Worm (Caenorhabditis elegans): ENCODE data around the gene C38D4.7.
"Not testable (repeated sequence)": the region's sequence is repeated elsewhere in the genome, so short reads cannot be mapped to it uniquely, and the experiment has no call there.

The C38D4.7 gene

ce11 chrIII:4792560-4793136 is 18.4 kb downstream of the C38D4.7 start, which contains the start of gene mip-1:
Gene mip-1, plus strand, starts transcription at chrIII:4793086.
- TF ChIP-seq unc-62 (GFP tag; optimal IDR thresholded peaks at IDR 0.05) (no peak), bed-3 (GFP tag; optimal IDR thresholded peaks at IDR 0.05) (no peak), nhr-76 (tag; optimal IDR thresholded peaks at IDR 0.05) (no peak), ceh-83 (GFP tag; optimal IDR thresholded peaks at IDR 0.05) (no peak), nhr-12 (tag; optimal IDR thresholded peaks at IDR 0.05) (no peak), ceh-43 (GFP tag; optimal IDR thresholded peaks at IDR 0.05) (no peak), nhr-28 (tag; optimal IDR thresholded peaks at IDR 0.05) (no peak), snpc-4 (tag; optimal IDR thresholded peaks at IDR 0.05) (no peak), ztf-11 (tag; optimal IDR thresholded peaks at IDR 0.05) (no peak), M03D4.4 (tag; optimal IDR thresholded peaks at IDR 0.05) (no peak), ceh-39 (tag; optimal IDR thresholded peaks at IDR 0.05) (no peak)

DNA sequence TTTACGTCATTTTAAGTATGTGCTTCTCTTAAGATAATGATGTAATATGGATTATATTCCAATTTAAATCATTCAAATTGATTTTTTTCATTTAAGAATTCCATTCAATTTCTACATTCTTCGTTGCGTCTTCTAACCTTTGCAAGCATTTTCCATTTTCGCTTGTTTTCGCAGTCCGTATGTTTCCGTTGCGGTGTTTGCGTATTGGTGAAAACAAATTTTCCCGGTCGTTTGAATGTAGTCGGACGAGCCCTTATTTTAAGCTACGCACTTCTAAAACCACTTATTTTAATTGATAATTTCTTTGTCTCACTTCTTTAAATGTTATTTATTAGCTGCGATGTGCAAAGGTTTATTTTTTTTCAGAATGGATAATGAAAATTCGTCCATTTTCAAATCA is 25.4 kb downstream of the C38D4.7 start, which contains the start of gene mel-28:
mel-28 (plus strand) TSS at position 367 of the 400 bp plus-strand sequence.
- TF ChIP-seq elt-1 (tag; optimal IDR thresholded peaks at IDR 0.05; ENCODE audit: borderline replicate concordance, insufficient read depth) (no peak), mab-5 (tag; optimal IDR thresholded peaks at IDR 0.05) (no peak), ceh-43 (GFP tag; optimal IDR thresholded peaks at IDR 0.05) (no peak), unc-120 (tag; optimal IDR thresholded peaks at IDR 0.05; ENCODE audit: poor library complexity, severe bottlenecking) (no peak), hlh-1 (tag; optimal IDR thresholded peaks at IDR 0.05) (no peak), unc-62 (GFP tag; optimal IDR thresholded peaks at IDR 0.05) (no peak), ceh-83 (GFP tag; optimal IDR thresholded peaks at IDR 0.05) (no peak), mep-1 (tag; optimal IDR thresholded peaks at IDR 0.05) (no peak), elt-3 (tag; optimal IDR thresholded peaks at IDR 0.05) (no peak), blmp-1 (tag; optimal IDR thresholded peaks at IDR 0.05) (no peak), flh-1 (GFP tag; optimal IDR thresholded peaks at IDR 0.05) (no peak), sem-2 (GFP tag; optimal IDR thresholded peaks at IDR 0.05) (no peak), mls-2 (tag; optimal IDR thresholded peaks at IDR 0.05) (no peak), sptf-1 (tag; optimal IDR thresholded peaks at IDR 0.05) (no peak)

- not testable (repeated sequence) for TF ChIP-seq ceh-83 (GFP tag; optimal IDR thresholded peaks at IDR 0.05); lsy-2 (tag; optimal IDR thresholded peaks at IDR 0.05); unc-62 (GFP tag; optimal IDR thresholded peaks at IDR 0.05)
Measured at ce11 chrIII:4785131-4785530, 26.0 kb downstream of the C38D4.7 start, which contains the start of gene enu-3.2. Gene enu-3.2, minus strand, starts transcription at chrIII:4785235.

- TF ChIP-seq mls-2, pha-4, nhr-76 (tag; optimal IDR thresholded peaks at IDR 0.05): not testable (repeated sequence)
Measured at ce11 chrIII:4781937-4782576, 29.0 kb downstream of the C38D4.7 start, which contains the start of the genes gex-5 and C38D4.10. Gene gex-5, minus strand, starts transcription at chrIII:4781987. Gene C38D4.10, plus strand, starts transcription at chrIII:4782526.

ce11 chrIII:4779855-4780254 is 31.2 kb downstream of the C38D4.7 start, which contains the start of gene B0393.9:
Gene B0393.9, minus strand, starts transcription at chrIII:4780157.
- TF ChIP-seq unc-120 (tag; optimal IDR thresholded peaks at IDR 0.05; ENCODE audit: poor library complexity, severe bottlenecking) (no peak), zip-8 (tag; optimal IDR thresholded peaks at IDR 0.05) (no peak), ztf-11 (tag; optimal IDR thresholded peaks at IDR 0.05) (no peak), nhr-76 (tag; optimal IDR thresholded peaks at IDR 0.05) (no peak), mls-2 (tag; optimal IDR thresholded peaks at IDR 0.05) (no peak), lin-32 (GFP tag; optimal IDR thresholded peaks at IDR 0.05) (no peak), nhr-237 (tag; optimal IDR thresholded peaks at IDR 0.05) (no peak), ceh-43 (GFP tag; optimal IDR thresholded peaks at IDR 0.05) (no peak), mep-1 (tag; optimal IDR thresholded peaks at IDR 0.05) (no peak), elt-3 (tag; optimal IDR thresholded peaks at IDR 0.05) (no peak), flh-1 (GFP tag; optimal IDR thresholded peaks at IDR 0.05) (no peak), nhr-12 (tag; optimal IDR thresholded peaks at IDR 0.05) (no peak), mab-5 (tag; optimal IDR thresholded peaks at IDR 0.05) (no peak), ces-1 (GFP tag; optimal IDR thresholded peaks at IDR 0.05) (no peak), tbx-8 (GFP tag; optimal IDR thresholded peaks at IDR 0.05) (no peak), drap-1 (GFP tag; optimal IDR thresholded peaks at IDR 0.05) (no peak), ceh-83 (GFP tag; optimal IDR thresholded peaks at IDR 0.05) (no peak), bed-3 (GFP tag; optimal IDR thresholded peaks at IDR 0.05) (no peak), sptf-1 (tag; optimal IDR thresholded peaks at IDR 0.05) (no peak)
